Fruit fly (Drosophila melanogaster): ENCODE results near the gene CG9072.
A peak's percentile ranks its signal among the peaks of the same experiment; 100 is the strongest.

Gene CG9072

dm6 chrX:15085777-15086510, 9.9 kb downstream of the CG9072 start, which contains the start of the genes CG15027 and Dbct (continued):
- TF ChIP-seq CG4820 (GFP tag; optimal IDR thresholded peaks at IDR 0.05) (peak; percentile 44), CG18011 (GFP tag; optimal IDR thresholded peaks at IDR 0.05) (no peak), CG2889 (GFP tag; IDR thresholded peaks at IDR 0.05) (0 out of 3 replicates have a peak, but pooled peaks have one; percentile 21), HHEX (GFP tag; optimal IDR thresholded peaks at IDR 0.05) (peak; percentile 31), Hr3 (GFP tag; optimal IDR thresholded peaks at IDR 0.05) (peak; percentile 55), CG33557 (GFP tag; optimal IDR thresholded peaks at IDR 0.05) (peak; percentile 67), hb (GFP tag; IDR thresholded peaks at IDR 0.05; ENCODE audit: partially characterized antibody) (0 out of 3 replicates have a peak, but pooled peaks have one; percentile 63), pros (GFP tag; optimal IDR thresholded peaks at IDR 0.05) (no peak), CG12391 (tag; optimal IDR thresholded peaks at IDR 0.05) (peak; percentile 83), D19B (GFP tag; optimal IDR thresholded peaks at IDR 0.05) (no peak), CG30431 (GFP tag; optimal IDR thresholded peaks at IDR 0.05) (peak; percentile 12), emc (GFP tag; optimal IDR thresholded peaks at IDR 0.05) (no peak), pfk (GFP tag; optimal IDR thresholded peaks at IDR 0.05) (no peak), Ets97D (GFP tag; optimal IDR thresholded peaks at IDR 0.05) (no peak), CoRest (tag; optimal IDR thresholded peaks at IDR 0.05) (peak; percentile 76), HmgD (GFP tag; optimal IDR thresholded peaks at IDR 0.05) (no peak), CG4854 (GFP tag; optimal IDR thresholded peaks at IDR 0.05) (no peak), CG1647 (GFP tag; optimal IDR thresholded peaks at IDR 0.05) (no peak), Awh (GFP tag; IDR thresholded peaks at IDR 0.05) (0 out of 2 replicates have a peak, but pooled peaks have one; percentile 35), zf30C (GFP tag; optimal IDR thresholded peaks at IDR 0.05) (peak; percentile 89), mirr (GFP tag; optimal IDR thresholded peaks at IDR 0.05) (no peak), CG14050 (GFP tag; IDR thresholded peaks at IDR 0.05) (peak; percentile 22; the same call in 1 of the 3 replicates), Pdp1 (GFP tag; optimal IDR thresholded peaks at IDR 0.05) (peak; percentile 32 to 99), E2f1 (GFP tag; IDR thresholded peaks at IDR 0.05) (peak; percentile 40; the same call in 1 of the 2 replicates), nau (GFP tag; optimal IDR thresholded peaks at IDR 0.05) (peak; percentile 13), CG15514 (GFP tag; optimal IDR thresholded peaks at IDR 0.05) (peak; percentile 33), hth (optimal IDR thresholded peaks at IDR 0.05) (no peak), gro (GFP tag; optimal IDR thresholded peaks at IDR 0.05) (no peak), NC2α (GFP tag; optimal IDR thresholded peaks at IDR 0.05) (no peak), onecut (GFP tag; IDR thresholded peaks at IDR 0.05) (no peak), jumu (GFP tag; optimal IDR thresholded peaks at IDR 0.05) (no peak), CG18599 (GFP tag; optimal IDR thresholded peaks at IDR 0.05) (peak; percentile 53), exex (tag; optimal IDR thresholded peaks at IDR 0.05) (peak; percentile 42), CG4404 (GFP tag; IDR thresholded peaks at IDR 0.05) (peak; percentile 59), ERR (GFP tag; optimal IDR thresholded peaks at IDR 0.05) (no peak), az2 (GFP tag; optimal IDR thresholded peaks at IDR 0.05) (peak; percentile 44), CG4617 (GFP tag; optimal IDR thresholded peaks at IDR 0.05; ENCODE audit: borderline replicate concordance) (peak; percentile 27), CG9609 (GFP tag; optimal IDR thresholded peaks at IDR 0.05) (peak; percentile 17), CG8089 (GFP tag; optimal IDR thresholded peaks at IDR 0.05) (no peak), CG6765 (GFP tag; optimal IDR thresholded peaks at IDR 0.05) (peak; percentile 27), Drgx (GFP tag; IDR thresholded peaks at IDR 0.05) (peak; percentile 30; the same call in 1 of the 2 replicates), shn (GFP tag; optimal IDR thresholded peaks at IDR 0.05) (no peak), CG4707 (GFP tag; optimal IDR thresholded peaks at IDR 0.05) (no peak), CG7556 (GFP tag; optimal IDR thresholded peaks at IDR 0.05) (peak; percentile 43), CG18619 (GFP tag; optimal IDR thresholded peaks at IDR 0.05) (peak; percentile 43), gfzf (GFP tag; optimal IDR thresholded peaks at IDR 0.05) (no peak), sim (GFP tag; IDR thresholded peaks at IDR 0.05) (no peak), CG13287 (GFP tag; IDR thresholded peaks at IDR 0.05; ENCODE audit: partially characterized antibody) (peak; percentile 84), Ada2b (GFP tag; IDR thresholded peaks at IDR 0.05) (peak; percentile 64)

All from whole organism, embryonic.